Worm (Caenorhabditis elegans) whole organism, early embryonic: ENCODE results near the gene rad-51.

Experiments
- B0310.2 ChIP-seq: sonication (generic microtip); optimal IDR thresholded peaks from 2 replicates; lab custom pipeline; 2016; ENCODE audit warnings: mild to moderate bottlenecking, missing genetic modification characterization, missing compliant biosample characterization
- aly-1 ChIP-seq: sonication (generic microtip); optimal IDR thresholded peaks from 2 replicates; lab custom pipeline; 2016; ENCODE audit warnings: missing genetic modification characterization, missing compliant biosample characterization
- ama-1 ChIP-seq: fragments of 150-350 bp; optimal IDR thresholded peaks from 2 replicates; lab custom pipeline; 2014
- ceh-13 ChIP-seq: fragments of 200-800 bp; sonication (Bioruptor generic); optimal IDR thresholded peaks from 2 replicates; lab custom pipeline; 2018; ENCODE audit warnings: mild to moderate bottlenecking, missing genetic modification characterization, missing compliant biosample characterization
- ceh-36 ChIP-seq: sonication (generic microtip); optimal IDR thresholded peaks from 2 replicates; lab custom pipeline; 2016; ENCODE audit warnings: missing genetic modification characterization, inconsistent platforms, missing compliant biosample characterization
- ets-7 ChIP-seq: sonication (generic microtip); optimal IDR thresholded peaks from 2 replicates; lab custom pipeline; 2016; ENCODE audit warnings: missing genotype, missing genetic modification characterization, missing compliant biosample characterization
- flt-1 ChIP-seq: fragments of 200-800 bp; sonication (Bioruptor generic); IDR thresholded peaks from 2 replicates; pipeline ENCODE4 v1.3.6; 2022; ENCODE audit warnings: missing genetic modification characterization, missing compliant biosample characterization
- hnd-1 ChIP-seq: sonication (generic microtip); optimal IDR thresholded peaks from 2 replicates; lab custom pipeline; 2016; ENCODE audit warnings: missing genetic modification characterization, missing compliant biosample characterization
- pes-1 ChIP-seq: fragments of 200-800 bp; sonication (Bioruptor generic); IDR thresholded peaks from 2 replicates; pipeline ENCODE4 v1.3.6; 2022; ENCODE audit warnings: missing genetic modification reagents, missing genetic modification characterization, missing compliant biosample characterization
- scrt-1 ChIP-seq: fragments of 200-800 bp; sonication (Bioruptor generic); IDR thresholded peaks from 2 replicates; pipeline ENCODE4 v1.3.6; 2022; ENCODE audit warnings: missing genetic modification characterization, missing compliant biosample characterization
- sea-1 ChIP-seq: fragments of 200-800 bp; sonication (Bioruptor generic); conservative IDR thresholded peaks from 2 replicates; pipeline ENCODE4 v1.3.6; 2022; ENCODE audit warnings: missing genetic modification characterization, missing compliant biosample characterization
- tbx-37 ChIP-seq: fragments of 200-800 bp; sonication (Bioruptor generic); conservative IDR thresholded peaks from 2 replicates; pipeline ENCODE4 v1.3.6; 2022; ENCODE audit warnings: missing genetic modification reagents, missing genetic modification characterization, missing compliant biosample characterization
- tra-4 ChIP-seq: sonication (generic microtip); optimal IDR thresholded peaks from 2 replicates; lab custom pipeline; 2017; ENCODE audit warnings: missing genetic modification characterization, missing compliant biosample characterization

- TF ChIP-seq ets-7 (tag; lab: Kevin White, UChicago) (no peak), ama-1 (lab: Kevin White, UChicago) (no peak), aly-1 (tag; lab: Kevin White, UChicago) (no peak), flt-1 (GFP tag; lab: Robert Waterston, UW) (no peak), hnd-1 (tag; lab: Kevin White, UChicago) (no peak), B0310.2 (tag; lab: Kevin White, UChicago) (no peak), pes-1 (GFP tag; lab: Robert Waterston, UW) (no peak), ceh-36 (tag; lab: Kevin White, UChicago) (no peak), ceh-13 (no peak), tbx-37 (GFP tag; lab: Robert Waterston, UW) (no peak), sea-1 (GFP tag; lab: Robert Waterston, UW) (no peak), tra-4 (no peak), scrt-1 (GFP tag; lab: Robert Waterston, UW) (no peak)
These were observed 27.1 kb upstream of the rad-51 start for ce11 chrIV:10311115-10311514.
